Fruit fly (Drosophila melanogaster): ENCODE data around the gene CG4884.

CG4884 gene

DNA sequence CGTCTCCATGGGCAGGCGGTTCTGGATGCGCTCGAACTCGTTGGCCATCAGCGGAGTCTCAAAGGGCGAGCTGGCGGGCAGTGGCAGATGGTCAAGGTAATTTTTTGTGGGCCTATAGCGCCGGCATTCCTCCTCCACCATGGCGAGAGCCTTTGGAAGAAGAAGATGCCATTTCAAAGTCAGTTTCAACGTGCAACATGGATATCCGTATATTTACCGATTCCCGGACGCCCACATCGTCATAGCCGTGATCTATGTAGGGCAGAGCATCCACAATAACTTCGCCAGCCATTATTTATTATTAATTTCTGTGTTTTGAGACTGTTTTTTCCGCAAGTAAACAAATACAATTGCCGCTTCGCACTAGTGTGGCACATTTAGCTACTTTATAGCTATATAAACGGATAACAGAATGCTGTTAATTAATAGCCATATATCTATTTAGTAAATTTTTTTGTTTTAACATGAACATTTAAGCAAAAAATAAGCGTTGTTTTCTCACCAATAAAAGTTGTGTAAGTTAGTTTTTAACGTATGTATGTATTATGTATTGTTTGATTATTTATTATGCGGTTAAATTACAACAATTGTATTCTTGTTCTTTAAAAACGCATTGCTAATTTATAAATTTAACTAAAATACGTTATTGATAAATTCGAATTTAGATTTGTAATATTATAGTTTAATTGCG, 36.9 kb downstream of the CG4884 start, which contains the start of gene BCAS2 (continued):
- no peak for TF ChIP-seq Scr (GFP tag; IDR thresholded peaks at IDR 0.05; ENCODE audit: partially characterized antibody)
- TF ChIP-seq fd64A (GFP tag; optimal IDR thresholded peaks at IDR 0.05), result no peak
- no peak for TF ChIP-seq lab (GFP tag; optimal IDR thresholded peaks at IDR 0.05)

DNA sequence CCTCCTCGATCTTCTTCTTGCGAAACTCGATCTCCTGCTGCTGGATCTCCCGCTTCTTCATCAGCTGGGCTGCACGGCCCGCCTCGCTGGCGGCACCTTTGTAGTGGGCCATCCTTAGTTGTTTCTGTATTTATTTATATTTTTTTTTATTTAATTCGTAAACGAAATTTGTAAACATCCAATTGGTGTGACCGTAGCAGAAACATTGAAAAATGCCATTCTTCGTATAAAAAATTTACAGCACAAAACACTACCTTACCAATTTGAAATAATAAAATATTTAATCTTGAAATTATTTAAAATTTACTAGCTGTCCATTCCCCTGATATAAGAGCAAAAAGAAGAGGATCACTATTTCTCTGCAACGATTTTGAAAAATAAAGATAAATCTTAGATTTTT, 38.2 kb downstream of the CG4884 start, which contains the start of gene CG12259:
TSS of gene CG12259 (minus strand) at position 207 of the 400 bp plus-strand sequence.
- peak; percentile 35 for TF ChIP-seq CG9797 (GFP tag; optimal IDR thresholded peaks at IDR 0.05)
- TF ChIP-seq CG3407 (GFP tag; optimal IDR thresholded peaks at IDR 0.05), result no peak
- no peak for TF ChIP-seq CG4617 (GFP tag; optimal IDR thresholded peaks at IDR 0.05; ENCODE audit: borderline replicate concordance)
- TF ChIP-seq CG2116 (GFP tag; optimal IDR thresholded peaks at IDR 0.05), result peak; percentile 14
- TF ChIP-seq CG32532 (GFP tag; IDR thresholded peaks at IDR 0.05), result no peak
- TF ChIP-seq Blimp-1 (GFP tag; optimal IDR thresholded peaks at IDR 0.05), result no peak
- no peak for TF ChIP-seq Vsx1 (GFP tag; optimal IDR thresholded peaks at IDR 0.05)
- TF ChIP-seq sr (GFP tag; IDR thresholded peaks at IDR 0.05), result no peak
- TF ChIP-seq kah (GFP tag; optimal IDR thresholded peaks at IDR 0.05), result no peak
- TF ChIP-seq MBD-R2 (GFP tag; IDR thresholded peaks at IDR 0.05), result peak; percentile 59
- no peak for TF ChIP-seq CG17612 (GFP tag; IDR thresholded peaks at IDR 0.05)
- TF ChIP-seq Chrac-16 (GFP tag; optimal IDR thresholded peaks at IDR 0.05), result no peak
- TF ChIP-seq Eip74EF (GFP tag; optimal IDR thresholded peaks at IDR 0.05), result no peak
- peak; percentile 25 for TF ChIP-seq MESR4 (GFP tag; optimal IDR thresholded peaks at IDR 0.05)
- TF ChIP-seq ATbp (GFP tag; optimal IDR thresholded peaks at IDR 0.05), result peak; percentile 7
- TF ChIP-seq row (GFP tag; IDR thresholded peaks at IDR 0.05), result peak; percentile 76
- TF ChIP-seq nerfin-2 (GFP tag; IDR thresholded peaks at IDR 0.05; ENCODE audit: partially characterized antibody), result no peak
- peak; percentile 50 for TF ChIP-seq CG10267 (tag; optimal IDR thresholded peaks at IDR 0.05)
- TF ChIP-seq gem (tag; optimal IDR thresholded peaks at IDR 0.05), result peak; percentile 29
- TF ChIP-seq br (optimal IDR thresholded peaks at IDR 0.05), result no peak
- TF ChIP-seq Hand (GFP tag; optimal IDR thresholded peaks at IDR 0.05), result no peak
- peak; percentile 12 for TF ChIP-seq Nf-YC (tag; optimal IDR thresholded peaks at IDR 0.05)
- TF ChIP-seq CG2712 (tag; optimal IDR thresholded peaks at IDR 0.05), result peak; percentile 23
- TF ChIP-seq fd102C (GFP tag; optimal IDR thresholded peaks at IDR 0.05), result no peak
- no peak for TF ChIP-seq Ravus (GFP tag; IDR thresholded peaks at IDR 0.05)
- no peak for TF ChIP-seq CG10654 (GFP tag; optimal IDR thresholded peaks at IDR 0.05)
- TF ChIP-seq gsb-n (tag; optimal IDR thresholded peaks at IDR 0.05), result peak; percentile 12
- TF ChIP-seq Ptx1 (GFP tag; IDR thresholded peaks at IDR 0.05), result no peak
- peak; percentile 56 for TF ChIP-seq sqz (GFP tag; optimal IDR thresholded peaks at IDR 0.05)
- TF ChIP-seq E2f2 (GFP tag; IDR thresholded peaks at IDR 0.05), result 0 out of 2 replicates have a peak, but pooled peaks have one; percentile 21
- TF ChIP-seq Sry-β (GFP tag; optimal IDR thresholded peaks at IDR 0.05), result peak; percentile 48
- TF ChIP-seq CG7271 (tag; optimal IDR thresholded peaks at IDR 0.05), result no peak
- TF ChIP-seq gt (GFP tag; IDR thresholded peaks at IDR 0.05), result no peak
- TF ChIP-seq CG18764 (GFP tag; optimal IDR thresholded peaks at IDR 0.05), result no peak
- TF ChIP-seq YL-1 (GFP tag; optimal IDR thresholded peaks at IDR 0.05), result peak; percentile 13
- no peak for TF ChIP-seq CG3838 (GFP tag; optimal IDR thresholded peaks at IDR 0.05)
- peak; percentile 12 for TF ChIP-seq pzg (GFP tag; optimal IDR thresholded peaks at IDR 0.05)
- TF ChIP-seq CG13287 (GFP tag; IDR thresholded peaks at IDR 0.05; ENCODE audit: partially characterized antibody), result 0 out of 2 replicates have a peak, but pooled peaks have one; percentile 25
- no peak for TF ChIP-seq CG10321 (GFP tag; IDR thresholded peaks at IDR 0.05)
- no peak for TF ChIP-seq gsb (GFP tag; IDR thresholded peaks at IDR 0.05)
- TF ChIP-seq CG17829 (tag; optimal IDR thresholded peaks at IDR 0.05), result peak; percentile 14
- no peak for TF ChIP-seq CG14014 (GFP tag; IDR thresholded peaks at IDR 0.05)
- no peak for TF ChIP-seq wdn (GFP tag; IDR thresholded peaks at IDR 0.05)
- no peak for TF ChIP-seq CG31441 (GFP tag; IDR thresholded peaks at IDR 0.05)
- TF ChIP-seq wek (GFP tag; optimal IDR thresholded peaks at IDR 0.05), result peak; percentile 10
